Worm (Caenorhabditis elegans) whole organism, L4 larva: Measurements from ENCODE around the gene str-38.

Source experiments
- F44E2.7 ChIP-seq: fragments of 200-800 bp; sonication (Bioruptor generic); IDR thresholded peaks from 2 replicates; pipeline ENCODE4 v2.1.2; 2022; ENCODE audit warnings: missing genetic modification characterization, missing compliant biosample characterization
- F49E8.2 ChIP-seq: sonication (generic microtip); optimal IDR thresholded peaks from 2 replicates; lab custom pipeline; 2016; ENCODE audit warnings: missing compliant biosample characterization, mild to moderate bottlenecking, missing genetic modification characterization, borderline replicate concordance
- R02D3.7 ChIP-seq: fragments of 150-350 bp; sonication (generic microtip); optimal IDR thresholded peaks from 3 replicates; lab custom pipeline; 2014; ENCODE audit warnings: missing biosample characterization, missing genetic modification characterization
- Y105C5A.15 ChIP-seq: fragments of 200-800 bp; sonication (Bioruptor generic); IDR thresholded peaks from 2 replicates; pipeline ENCODE4 v1.3.6; 2022; ENCODE audit warnings: missing genetic modification characterization, missing compliant biosample characterization
- attf-4 ChIP-seq: sonication (generic microtip); optimal IDR thresholded peaks from 3 replicates; lab custom pipeline; 2017; ENCODE audit warnings: missing biosample characterization, missing genetic modification characterization
- ceh-20 ChIP-seq: fragments of 200-800 bp; sonication (Bioruptor generic); IDR thresholded peaks from 2 replicates; pipeline ENCODE4 v1.3.6; 2022; ENCODE audit warnings: missing genetic modification reagents, missing genetic modification characterization, missing compliant biosample characterization
- ceh-28 ChIP-seq: fragments of 150-350 bp; optimal IDR thresholded peaks from 2 replicates; lab custom pipeline; 2014; ENCODE audit warnings: missing biosample characterization, missing genetic modification reagents, missing genetic modification characterization
- ceh-32 ChIP-seq: sonication (generic microtip); optimal IDR thresholded peaks from 2 replicates; lab custom pipeline; 2016; ENCODE audit warnings: mild to moderate bottlenecking, missing genetic modification characterization, missing compliant biosample characterization; ENCODE audit not compliant: poor library complexity
- ceh-62 ChIP-seq: sonication (generic microtip); optimal IDR thresholded peaks from 2 replicates; lab custom pipeline; 2017; ENCODE audit warnings: missing biosample characterization, missing genetic modification characterization
- ceh-82 ChIP-seq: sonication (generic microtip); optimal IDR thresholded peaks from 2 replicates; lab custom pipeline; 2017; ENCODE audit warnings: missing biosample characterization, missing genetic modification characterization
- cey-2 ChIP-seq: sonication (generic microtip); optimal IDR thresholded peaks from 3 replicates; lab custom pipeline; 2017; ENCODE audit warnings: missing genetic modification characterization, mild to moderate bottlenecking, missing compliant biosample characterization, antibody characterized with exemption, borderline replicate concordance; ENCODE audit not compliant: insufficient read depth
- daf-16 ChIP-seq, 3 experiments: sonication (generic microtip); optimal IDR thresholded peaks; 2 replicates each; lab custom pipeline; 2016 to 2017; ENCODE audit warnings: missing genetic modification characterization in 3 of 3, missing genetic modification reagents in 3 of 3, mild to moderate bottlenecking in 2 of 3, missing compliant biosample characterization in 2 of 3, missing biosample characterization in 1 of 3, moderate library complexity in 1 of 3
- daf-8 ChIP-seq: fragments of 200-800 bp; sonication (Bioruptor generic); IDR thresholded peaks from 2 replicates; pipeline ENCODE4 v1.3.6; 2022; ENCODE audit warnings: missing genetic modification characterization, missing compliant biosample characterization
- dpl-1 ChIP-seq: fragments of 150-350 bp; optimal IDR thresholded peaks from 2 replicates; lab custom pipeline; 2014; ENCODE audit warnings: missing biosample characterization, missing genetic modification reagents, missing genetic modification characterization
- dve-1 ChIP-seq: sonication (generic microtip); optimal IDR thresholded peaks from 2 replicates; lab custom pipeline; 2017; ENCODE audit warnings: antibody characterized with exemption, mild to moderate bottlenecking, missing genetic modification characterization, missing compliant biosample characterization; ENCODE audit not compliant: insufficient read depth
- egl-27 ChIP-seq: sonication (generic microtip); optimal IDR thresholded peaks from 3 replicates; lab custom pipeline; 2017; ENCODE audit warnings: missing biosample characterization, missing genetic modification reagents, missing genetic modification characterization
- egl-43 ChIP-seq: fragments of 200-800 bp; sonication (Bioruptor generic); IDR thresholded peaks from 2 replicates; pipeline ENCODE4 v1.3.6; 2022; ENCODE audit warnings: missing genetic modification reagents, missing genetic modification characterization, missing compliant biosample characterization
- fos-1 ChIP-seq: fragments of 150-350 bp; optimal IDR thresholded peaks from 2 replicates; lab custom pipeline; 2014; ENCODE audit warnings: missing biosample characterization, missing genetic modification characterization
- hlh-11 ChIP-seq: fragments of 200-800 bp; sonication (Bioruptor generic); optimal IDR thresholded peaks from 2 replicates; lab custom pipeline; 2018; ENCODE audit warnings: mild to moderate bottlenecking, missing genetic modification characterization, missing compliant biosample characterization
- hlh-30 ChIP-seq: sonication (generic microtip); optimal IDR thresholded peaks from 2 replicates; lab custom pipeline; 2017; ENCODE audit warnings: antibody characterized with exemption, mild to moderate bottlenecking, missing genetic modification characterization, missing compliant biosample characterization; ENCODE audit not compliant: insufficient read depth
- jun-1 ChIP-seq: fragments of 150-350 bp; optimal IDR thresholded peaks from 2 replicates; lab custom pipeline; 2014; ENCODE audit warnings: missing biosample characterization, missing genetic modification reagents, missing genetic modification characterization
- lin-15B ChIP-seq: fragments of 150-350 bp; sonication (generic microtip); optimal IDR thresholded peaks from 3 replicates; lab custom pipeline; 2014; ENCODE audit warnings: missing biosample characterization, missing genetic modification characterization
- lin-38 ChIP-seq: fragments of 200-800 bp; sonication (Bioruptor generic); IDR thresholded peaks from 2 replicates; pipeline ENCODE4 v1.3.6; 2022; ENCODE audit warnings: missing genetic modification reagents, missing genetic modification characterization, missing compliant biosample characterization
- lin-39 ChIP-seq: fragments of 150-350 bp; optimal IDR thresholded peaks from 2 replicates; lab custom pipeline; 2014; ENCODE audit warnings: missing biosample characterization, missing genetic modification reagents, missing genetic modification characterization
- madf-9 ChIP-seq: fragments of 200-800 bp; sonication (Bioruptor generic); conservative IDR thresholded peaks from 2 replicates; pipeline ENCODE4 v1.3.6; 2022; ENCODE audit warnings: missing genetic modification reagents, missing genetic modification characterization, missing compliant biosample characterization
- mdl-1 ChIP-seq, 2 experiments: fragments of 150-350 bp in 1 of 2; sonication (generic microtip) in 1 of 2; optimal IDR thresholded peaks; 2 replicates each; lab custom pipeline; 2014 to 2017; ENCODE audit warnings: missing biosample characterization in 2 of 2, missing genetic modification characterization in 2 of 2
- mdt-29 ChIP-seq: fragments of 200-800 bp; sonication (Bioruptor generic); IDR thresholded peaks from 2 replicates; pipeline ENCODE4 v1.3.6; 2022; ENCODE audit warnings: missing genetic modification reagents, missing genetic modification characterization, missing compliant biosample characterization
- mxl-2 ChIP-seq: fragments of 200-800 bp; sonication (Bioruptor generic); conservative IDR thresholded peaks from 2 replicates; pipeline ENCODE4 v1.3.6; 2022; ENCODE audit warnings: missing genetic modification reagents, missing genetic modification characterization, missing compliant biosample characterization
- nhr-111 ChIP-seq: fragments of 200-800 bp; sonication (Bioruptor generic); optimal IDR thresholded peaks from 2 replicates; lab custom pipeline; 2018; ENCODE audit warnings: mild to moderate bottlenecking, missing genetic modification characterization, missing compliant biosample characterization
- nhr-41 ChIP-seq: fragments of 200-800 bp; sonication (Bioruptor generic); IDR thresholded peaks from 2 replicates; pipeline ENCODE4 v1.3.6; 2022; ENCODE audit warnings: missing genetic modification reagents, missing genetic modification characterization, missing compliant biosample characterization
- nhr-6 ChIP-seq: fragments of 150-350 bp; optimal IDR thresholded peaks from 2 replicates; lab custom pipeline; 2014; ENCODE audit warnings: missing biosample characterization, missing genetic modification characterization
- nhr-77 ChIP-seq: fragments of 150-350 bp; optimal IDR thresholded peaks from 2 replicates; lab custom pipeline; 2014; ENCODE audit warnings: missing biosample characterization, missing genetic modification characterization
- rbr-2 ChIP-seq: sonication (generic microtip); optimal IDR thresholded peaks from 2 replicates; lab custom pipeline; 2016; ENCODE audit warnings: missing genotype, missing genetic modification characterization, missing compliant biosample characterization
- sdz-12 ChIP-seq: fragments of 200-800 bp; sonication (Bioruptor generic); optimal IDR thresholded peaks from 2 replicates; lab custom pipeline; 2018; ENCODE audit warnings: mild to moderate bottlenecking, missing genetic modification characterization, missing compliant biosample characterization
- set-16 ChIP-seq: fragments of 200-800 bp; sonication (Bioruptor generic); IDR thresholded peaks from 2 replicates; pipeline ENCODE4 v1.3.6; 2022; ENCODE audit warnings: missing genetic modification reagents, missing genetic modification characterization, missing compliant biosample characterization
- skn-1 ChIP-seq: fragments of 150-350 bp; optimal IDR thresholded peaks from 2 replicates; lab custom pipeline; 2014; ENCODE audit warnings: missing biosample characterization, missing genetic modification characterization
- tra-1 ChIP-seq: fragments of 200-800 bp; sonication (Bioruptor generic); IDR thresholded peaks from 2 replicates; pipeline ENCODE4 v1.3.6; 2022; ENCODE audit warnings: missing genetic modification reagents, missing genetic modification characterization, missing compliant biosample characterization
- unc-130 ChIP-seq: sonication (generic microtip); optimal IDR thresholded peaks from 2 replicates; lab custom pipeline; 2016; ENCODE audit warnings: missing genetic modification reagents, missing genetic modification characterization, missing compliant biosample characterization
- unc-62 ChIP-seq, 3 experiments: fragments of 150-350 bp in 1 of 3; sonication (generic microtip); optimal IDR thresholded peaks in 2 of 3; peaks in 1 of 3; 1 replicate in 1 of 3; 2 replicates in 2 of 3; lab custom pipeline; 2014 to 2017; ENCODE audit warnings: missing biosample characterization in 3 of 3, missing genetic modification characterization in 3 of 3, missing genetic modification reagents in 3 of 3, missing genotype in 1 of 3
- zfp-2 ChIP-seq: sonication (generic microtip); optimal IDR thresholded peaks from 2 replicates; lab custom pipeline; 2016; ENCODE audit warnings: mild to moderate bottlenecking, missing genetic modification characterization, missing compliant biosample characterization
- ztf-11 ChIP-seq: fragments of 150-350 bp; optimal IDR thresholded peaks from 2 replicates; lab custom pipeline; 2014; ENCODE audit warnings: missing biosample characterization, missing genetic modification characterization
- ztf-7 ChIP-seq: fragments of 150-350 bp; optimal IDR thresholded peaks from 2 replicates; lab custom pipeline; 2014; ENCODE audit warnings: missing biosample characterization, missing genetic modification characterization

Gene str-38

ce11 chrV:15715636-15716035 lies 16.5 kb downstream of the str-38 start:
- no peak for TF ChIP-seq unc-130 (GFP tag; lab: Kevin White, UChicago)
- TF ChIP-seq mdl-1 (tag; optimal IDR thresholded peaks at IDR 0.05; lab: Kevin White, UChicago): peak in 1 of 2 experiments; percentile 11
- TF ChIP-seq unc-62 (GFP tag; optimal IDR thresholded peaks at IDR 0.05 in 1 of 2; lab: Kevin White, UChicago): peak in 1 of 2 experiments; percentile 54
- no peak for TF ChIP-seq unc-62 (tag; optimal IDR thresholded peaks at IDR 0.05; lab: Kevin White, UChicago)
- TF ChIP-seq dve-1 (tag; lab: Kevin White, UChicago): peak; percentile 27
- no peak for TF ChIP-seq fos-1 (tag; lab: Kevin White, UChicago)
- peak in 1 of 2 experiments; percentile 83 for TF ChIP-seq daf-16 (GFP tag; optimal IDR thresholded peaks at IDR 0.05; lab: Kevin White, UChicago)
- TF ChIP-seq daf-16 (tag; optimal IDR thresholded peaks at IDR 0.05; lab: Kevin White, UChicago): peak; percentile 94
- TF ChIP-seq attf-4: no peak
- no peak for TF ChIP-seq lin-15B (tag; lab: Kevin White, UChicago)
- no peak for TF ChIP-seq egl-27 (tag; lab: Kevin White, UChicago)
- no peak for TF ChIP-seq egl-43 (GFP tag; lab: Robert Waterston, UW)
- TF ChIP-seq madf-9: no peak
- no peak for TF ChIP-seq sdz-12 (GFP tag; lab: Kevin White, UChicago)

ce11 chrV:15712385-15712784 lies 19.7 kb downstream of the str-38 start:
- TF ChIP-seq madf-9 (no peak), hlh-30 (tag; lab: Kevin White, UChicago) (peak; percentile 39), daf-16 (GFP tag; optimal IDR thresholded peaks at IDR 0.05; lab: Kevin White, UChicago) (no peak), daf-16 (tag; optimal IDR thresholded peaks at IDR 0.05; lab: Kevin White, UChicago) (peak; percentile 84), lin-39 (tag; lab: Kevin White, UChicago) (no peak), dve-1 (tag; lab: Kevin White, UChicago) (peak; percentile 66)

- TF ChIP-seq nhr-77 (tag; lab: Kevin White, UChicago) (no peak), ztf-7 (tag; lab: Kevin White, UChicago) (no peak), cey-2 (tag; lab: Kevin White, UChicago) (no peak), tra-1 (GFP tag; lab: Robert Waterston, UW) (no peak), F49E8.2 (tag; lab: Kevin White, UChicago) (no peak), mdt-29 (GFP tag; lab: Robert Waterston, UW) (no peak), R02D3.7 (tag; lab: Kevin White, UChicago) (no peak), dpl-1 (GFP tag; lab: Kevin White, UChicago) (no peak), ceh-20 (no peak), daf-8 (GFP tag; lab: Robert Waterston, UW) (no peak), ceh-32 (tag; lab: Kevin White, UChicago) (no peak), jun-1 (no peak), ztf-11 (tag; lab: Kevin White, UChicago) (no peak), zfp-2 (tag; lab: Kevin White, UChicago) (no peak), nhr-6 (tag; lab: Kevin White, UChicago) (no peak), skn-1 (tag; lab: Kevin White, UChicago) (no peak)
- TF ChIP-seq, all 104 proteins: peak for 0
Measured at ce11 chrV:15711898-15712297, 20.2 kb downstream of the str-38 start, which contains the start of gene str-101. Gene str-101, minus strand, starts transcription at chrV:15711998.

DNA sequence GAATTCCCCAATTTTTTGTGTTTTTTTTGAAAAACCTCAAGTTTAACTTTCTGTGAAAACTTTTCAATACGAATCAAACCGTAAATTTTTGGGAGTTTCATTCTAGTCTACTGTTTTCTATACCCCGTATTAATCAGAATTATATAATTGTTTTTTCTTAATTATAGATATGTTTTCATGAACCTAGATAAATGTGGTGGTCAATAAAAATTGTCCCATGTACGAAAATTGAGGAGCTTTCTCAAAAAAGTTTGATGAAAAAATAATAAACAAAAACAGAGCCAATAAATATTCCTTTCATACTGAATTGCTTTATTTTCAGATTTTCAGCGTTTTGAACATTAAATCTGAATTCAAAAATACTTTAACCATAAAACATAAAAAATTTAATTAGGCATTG lies 21.7 kb downstream of the str-38 start, which contains the start of gene Y6E2A.1:
Gene Y6E2A.1, minus strand, starts transcription at position 101 of the 400 bp plus-strand sequence.
- TF ChIP-seq lin-38 (GFP tag; lab: Robert Waterston, UW) (no peak), mdl-1 (tag; optimal IDR thresholded peaks at IDR 0.05; lab: Kevin White, UChicago) (no peak), ceh-28 (no peak), ceh-32 (tag; lab: Kevin White, UChicago) (no peak), ceh-62 (tag; lab: Kevin White, UChicago) (no peak), hlh-11 (tag; lab: Kevin White, UChicago) (no peak), F44E2.7 (GFP tag; lab: Robert Waterston, UW) (no peak), mxl-2 (GFP tag; lab: Robert Waterston, UW) (no peak), set-16 (no peak), nhr-111 (GFP tag; lab: Kevin White, UChicago) (no peak), Y105C5A.15 (GFP tag; lab: Robert Waterston, UW) (no peak), rbr-2 (tag; lab: Kevin White, UChicago) (no peak), nhr-41 (GFP tag; lab: Robert Waterston, UW) (no peak), ceh-82 (tag; lab: Kevin White, UChicago) (no peak)
